Worm (Caenorhabditis elegans) whole organism, L1 larva: ENCODE data around the gene ocr-1.

ENCODE experiments used
- blmp-1 ChIP-seq: fragments of 150-350 bp; optimal IDR thresholded peaks from 2 replicates; lab custom pipeline; 2014; ENCODE audit warnings: missing biosample characterization, missing genetic modification characterization
- rnt-1 ChIP-seq: sonication (generic microtip); optimal IDR thresholded peaks from 2 replicates; lab custom pipeline; 2016; ENCODE audit warnings: mild to moderate bottlenecking, missing genetic modification characterization, moderate library complexity, missing compliant biosample characterization
- skn-1 ChIP-seq: fragments of 150-350 bp; optimal IDR thresholded peaks from 2 replicates; lab custom pipeline; 2014; ENCODE audit warnings: missing biosample characterization, missing genetic modification characterization

- no peak for TF ChIP-seq skn-1 (tag; lab: Kevin White, UChicago)
- no peak for TF ChIP-seq blmp-1 (tag; lab: Kevin White, UChicago)
- TF ChIP-seq rnt-1 (tag; lab: Kevin White, UChicago) = no peak
Measured at ce11 chrV:10718037-10718436, 46.1 kb upstream of the ocr-1 start.
